Worm (Caenorhabditis elegans) whole organism, L3 larva: ENCODE data around the gene srpa-72.

Experiments used
- ceh-82 ChIP-seq: fragments of 150-350 bp; optimal IDR thresholded peaks from 2 replicates; lab custom pipeline; 2014; ENCODE audit warnings: missing biosample characterization, missing genetic modification characterization
- jun-1 ChIP-seq: fragments of 150-350 bp; optimal IDR thresholded peaks from 2 replicates; lab custom pipeline; 2014; ENCODE audit warnings: missing biosample characterization, missing genetic modification reagents, missing genetic modification characterization
- mdl-1 ChIP-seq: fragments of 150-350 bp; optimal IDR thresholded peaks from 2 replicates; lab custom pipeline; 2014; ENCODE audit warnings: missing biosample characterization, missing genetic modification characterization
- nfya-1 ChIP-seq: sonication (generic microtip); optimal IDR thresholded peaks from 2 replicates; lab custom pipeline; 2017; ENCODE audit warnings: missing genetic modification characterization, mild to moderate bottlenecking, missing compliant biosample characterization, antibody characterized with exemption, moderate library complexity; ENCODE audit not compliant: insufficient read depth
- nhr-25 ChIP-seq: sonication (generic microtip); optimal IDR thresholded peaks from 2 replicates; lab custom pipeline; 2017; ENCODE audit warnings: missing biosample characterization, missing genetic modification characterization
- unc-62 ChIP-seq: fragments of 150-350 bp; sonication (generic microtip); optimal IDR thresholded peaks from 4 replicates; lab custom pipeline; 2014; ENCODE audit warnings: missing biosample characterization, missing genetic modification reagents, missing genetic modification characterization

ce11 chrII:2822435-2822920 is 35.2 kb downstream of the srpa-72 start, which contains the start of the genes fut-4 and K12H6.10:
- TF ChIP-seq mdl-1: no peak
- no peak for TF ChIP-seq jun-1 (tag; lab: Kevin White, UChicago)
- TF ChIP-seq unc-62: no peak
- no peak for TF ChIP-seq nfya-1 (tag; lab: Kevin White, UChicago)
- TF ChIP-seq ceh-82 (tag; lab: Kevin White, UChicago): no peak
- no peak for TF ChIP-seq nhr-25 (tag; lab: Kevin White, UChicago)
